Worm (Caenorhabditis elegans) whole organism, midembryonic: ENCODE results near the gene ZK105.11.

Experiments
- flt-1 ChIP-seq: fragments of 200-800 bp; sonication (Bioruptor generic); IDR thresholded peaks from 2 replicates; pipeline ENCODE4 v1.3.6; 2022; ENCODE audit warnings: missing genetic modification characterization, missing compliant biosample characterization
- klf-2 ChIP-seq: fragments of 200-800 bp; sonication (Bioruptor generic); conservative IDR thresholded peaks from 2 replicates; pipeline ENCODE4 v1.3.6; 2022; ENCODE audit warnings: missing genetic modification reagents, missing genetic modification characterization, missing compliant biosample characterization
- tab-1 ChIP-seq: fragments of 200-800 bp; sonication (Bioruptor generic); IDR thresholded peaks from 2 replicates; pipeline ENCODE4 v1.3.6; 2022; ENCODE audit warnings: missing genetic modification characterization, missing compliant biosample characterization

ce11 chrV:7730488-7730887 lies 22.1 kb upstream of the ZK105.11 start:
- no peak for TF ChIP-seq tab-1 (GFP tag; lab: Robert Waterston, UW)
- peak; percentile 77; the same call in 1 of the 2 replicates for TF ChIP-seq flt-1 (GFP tag; lab: Robert Waterston, UW)
- 0 out of 2 replicates have a peak, but pooled peaks have one; percentile 36 for TF ChIP-seq klf-2 (GFP tag; lab: Robert Waterston, UW)
